Worm (Caenorhabditis elegans): ENCODE measurements around the gene Y37D8A.16.

ce11 chrIII:12929573-12929972, 11.1 kb upstream of the Y37D8A.16 start, which contains the start of gene Y37D8A.19:
- TF ChIP-seq nhr-25 (tag; optimal IDR thresholded peaks at IDR 0.05) (no peak), unc-62 (GFP tag; optimal IDR thresholded peaks at IDR 0.05) (no peak), ceh-82 (tag; optimal IDR thresholded peaks at IDR 0.05) (no peak), elt-1 (tag; optimal IDR thresholded peaks at IDR 0.05) (no peak), nhr-11 (tag; optimal IDR thresholded peaks at IDR 0.05) (no peak), zag-1 (tag; optimal IDR thresholded peaks at IDR 0.05) (no peak), lin-39 (tag; optimal IDR thresholded peaks at IDR 0.05) (no peak), nhr-77 (tag; optimal IDR thresholded peaks at IDR 0.05) (no peak), mbf-1 (tag; optimal IDR thresholded peaks at IDR 0.05) (no peak), lin-11 (tag; optimal IDR thresholded peaks at IDR 0.05) (no peak), alr-1 (tag; optimal IDR thresholded peaks at IDR 0.05) (no peak)

All from whole organism, L2 larva.